Worm (Caenorhabditis elegans) whole organism, L4 larva: Measurements from ENCODE around the gene str-252.

Experiments used
- D1046.2 ChIP-seq: fragments of 200-800 bp; sonication (Bioruptor generic); IDR thresholded peaks from 2 replicates; pipeline ENCODE4 v1.3.6; 2022; ENCODE audit warnings: missing genetic modification characterization, missing compliant biosample characterization
- F37D6.2 ChIP-seq: sonication (generic microtip); optimal IDR thresholded peaks from 2 replicates; lab custom pipeline; 2016; ENCODE audit warnings: mild to moderate bottlenecking, missing genetic modification characterization, missing compliant biosample characterization
- F49E8.2 ChIP-seq: sonication (generic microtip); optimal IDR thresholded peaks from 2 replicates; lab custom pipeline; 2016; ENCODE audit warnings: missing compliant biosample characterization, mild to moderate bottlenecking, missing genetic modification characterization, borderline replicate concordance
- T26A8.4 ChIP-seq: fragments of 200-800 bp; sonication (Bioruptor generic); IDR thresholded peaks from 2 replicates; pipeline ENCODE4 v1.3.6; 2022; ENCODE audit warnings: missing genetic modification characterization, missing compliant biosample characterization
- Y48G9A.11 ChIP-seq: fragments of 200-800 bp; sonication (Bioruptor generic); IDR thresholded peaks from 2 replicates; pipeline ENCODE4 v1.3.6; 2022; ENCODE audit warnings: missing genetic modification reagents, missing genetic modification characterization, missing compliant biosample characterization
- Y5F2A.4 ChIP-seq: fragments of 200-800 bp; sonication (Bioruptor generic); optimal IDR thresholded peaks from 2 replicates; lab custom pipeline; 2018; ENCODE audit warnings: mild to moderate bottlenecking, missing genetic modification characterization, missing compliant biosample characterization
- Y75B8A.6 ChIP-seq: fragments of 200-800 bp; sonication (Bioruptor generic); IDR thresholded peaks from 2 replicates; pipeline ENCODE4 v1.3.6; 2022; ENCODE audit warnings: missing genetic modification reagents, missing genetic modification characterization, missing compliant biosample characterization
- aha-1 ChIP-seq: fragments of 150-350 bp; peaks from one replicate; lab custom pipeline; 2014; ENCODE audit warnings: missing biosample characterization, missing genetic modification characterization
- ama-1 ChIP-seq: fragments of 150-350 bp; optimal IDR thresholded peaks from 2 replicates; lab custom pipeline; 2014; ENCODE audit warnings: inconsistent platforms, mixed read lengths
- attf-4 ChIP-seq: sonication (generic microtip); optimal IDR thresholded peaks from 3 replicates; lab custom pipeline; 2017; ENCODE audit warnings: missing biosample characterization, missing genetic modification characterization
- ceh-20 ChIP-seq: fragments of 200-800 bp; sonication (Bioruptor generic); IDR thresholded peaks from 2 replicates; pipeline ENCODE4 v1.3.6; 2022; ENCODE audit warnings: missing genetic modification reagents, missing genetic modification characterization, missing compliant biosample characterization
- ceh-62 ChIP-seq: sonication (generic microtip); optimal IDR thresholded peaks from 2 replicates; lab custom pipeline; 2017; ENCODE audit warnings: missing biosample characterization, missing genetic modification characterization
- cey-2 ChIP-seq: sonication (generic microtip); optimal IDR thresholded peaks from 3 replicates; lab custom pipeline; 2017; ENCODE audit warnings: missing genetic modification characterization, mild to moderate bottlenecking, missing compliant biosample characterization, antibody characterized with exemption, borderline replicate concordance; ENCODE audit not compliant: insufficient read depth
- daf-12 ChIP-seq: fragments of 150-350 bp; optimal IDR thresholded peaks from 2 replicates; lab custom pipeline; 2014; ENCODE audit warnings: missing biosample characterization, missing genetic modification reagents, missing genetic modification characterization
- daf-19 ChIP-seq: fragments of 200-800 bp; sonication (Bioruptor generic); conservative IDR thresholded peaks from 2 replicates; pipeline ENCODE4 v1.3.6; 2022; ENCODE audit warnings: missing genetic modification characterization, missing compliant biosample characterization
- dmd-6 ChIP-seq: fragments of 200-800 bp; sonication (Bioruptor generic); IDR thresholded peaks from 2 replicates; pipeline ENCODE4 v1.3.6; 2022; ENCODE audit warnings: missing genetic modification reagents, missing genetic modification characterization, missing compliant biosample characterization
- egl-27 ChIP-seq: sonication (generic microtip); optimal IDR thresholded peaks from 3 replicates; lab custom pipeline; 2017; ENCODE audit warnings: missing biosample characterization, missing genetic modification reagents, missing genetic modification characterization
- gei-8 ChIP-seq: fragments of 200-800 bp; sonication (Bioruptor generic); optimal IDR thresholded peaks from 2 replicates; lab custom pipeline; 2018; ENCODE audit warnings: mild to moderate bottlenecking, missing genetic modification characterization, missing compliant biosample characterization
- hif-1 ChIP-seq, 2 experiments: sonication (generic microtip); optimal IDR thresholded peaks; 2 replicates each; lab custom pipeline; 2016 to 2017; ENCODE audit warnings: missing compliant biosample characterization in 2 of 2, missing genetic modification characterization in 2 of 2, missing genetic modification reagents in 2 of 2, missing genotype in 2 of 2, mild to moderate bottlenecking in 1 of 2
- hlh-30 ChIP-seq: sonication (generic microtip); optimal IDR thresholded peaks from 2 replicates; lab custom pipeline; 2017; ENCODE audit warnings: antibody characterized with exemption, mild to moderate bottlenecking, missing genetic modification characterization, missing compliant biosample characterization; ENCODE audit not compliant: insufficient read depth
- hmg-1.1 ChIP-seq: fragments of 200-800 bp; sonication (Bioruptor generic); IDR thresholded peaks from 2 replicates; pipeline ENCODE4 v1.3.6; 2022; ENCODE audit warnings: missing genetic modification reagents, missing genetic modification characterization, missing compliant biosample characterization
- jun-1 ChIP-seq: fragments of 150-350 bp; optimal IDR thresholded peaks from 2 replicates; lab custom pipeline; 2014; ENCODE audit warnings: missing biosample characterization, missing genetic modification reagents, missing genetic modification characterization
- lin-13 ChIP-seq: fragments of 150-350 bp; optimal IDR thresholded peaks from 2 replicates; lab custom pipeline; 2014; ENCODE audit warnings: missing biosample characterization, missing genetic modification reagents, missing genetic modification characterization
- madf-5 ChIP-seq, 2 experiments: fragments of 200-800 bp; sonication (Bioruptor generic); IDR thresholded peaks; 2 replicates each; pipeline ENCODE4 v1.3.6; 2022; ENCODE audit warnings: missing compliant biosample characterization in 2 of 2, missing genetic modification characterization in 2 of 2
- mdl-1 ChIP-seq, 2 experiments: fragments of 150-350 bp in 1 of 2; sonication (generic microtip) in 1 of 2; optimal IDR thresholded peaks; 2 replicates each; lab custom pipeline; 2014 to 2017; ENCODE audit warnings: missing biosample characterization in 2 of 2, missing genetic modification characterization in 2 of 2
- mdt-29 ChIP-seq: fragments of 200-800 bp; sonication (Bioruptor generic); IDR thresholded peaks from 2 replicates; pipeline ENCODE4 v1.3.6; 2022; ENCODE audit warnings: missing genetic modification reagents, missing genetic modification characterization, missing compliant biosample characterization
- mep-1 ChIP-seq: fragments of 150-350 bp; sonication (generic microtip); optimal IDR thresholded peaks from 3 replicates; lab custom pipeline; 2014; ENCODE audit warnings: missing biosample characterization, missing genetic modification characterization
- mxl-2 ChIP-seq: fragments of 200-800 bp; sonication (Bioruptor generic); conservative IDR thresholded peaks from 2 replicates; pipeline ENCODE4 v1.3.6; 2022; ENCODE audit warnings: missing genetic modification reagents, missing genetic modification characterization, missing compliant biosample characterization
- mxl-3 ChIP-seq: fragments of 200-800 bp; sonication (Bioruptor generic); optimal IDR thresholded peaks from 2 replicates; lab custom pipeline; 2018; ENCODE audit warnings: mild to moderate bottlenecking, missing genetic modification characterization, missing compliant biosample characterization
- nhr-10 ChIP-seq: fragments of 150-350 bp; optimal IDR thresholded peaks from 2 replicates; lab custom pipeline; 2014; ENCODE audit warnings: missing biosample characterization, missing genetic modification characterization
- nhr-11 ChIP-seq: fragments of 150-350 bp; optimal IDR thresholded peaks from 2 replicates; lab custom pipeline; 2014; ENCODE audit warnings: missing biosample characterization, missing genetic modification characterization
- nhr-111 ChIP-seq: fragments of 200-800 bp; sonication (Bioruptor generic); optimal IDR thresholded peaks from 2 replicates; lab custom pipeline; 2018; ENCODE audit warnings: mild to moderate bottlenecking, missing genetic modification characterization, missing compliant biosample characterization
- nhr-25 ChIP-seq: sonication (generic microtip); optimal IDR thresholded peaks from 2 replicates; lab custom pipeline; 2017; ENCODE audit warnings: missing genetic modification characterization, mild to moderate bottlenecking, missing compliant biosample characterization, antibody characterized with exemption, moderate library complexity, borderline replicate concordance; ENCODE audit not compliant: insufficient read depth
- nhr-28 ChIP-seq: fragments of 150-350 bp; optimal IDR thresholded peaks from 2 replicates; lab custom pipeline; 2014; ENCODE audit warnings: missing biosample characterization, missing genetic modification characterization
- nhr-41 ChIP-seq: fragments of 200-800 bp; sonication (Bioruptor generic); IDR thresholded peaks from 2 replicates; pipeline ENCODE4 v1.3.6; 2022; ENCODE audit warnings: missing genetic modification reagents, missing genetic modification characterization, missing compliant biosample characterization
- nhr-42 ChIP-seq: fragments of 200-800 bp; sonication (Bioruptor generic); IDR thresholded peaks from 2 replicates; pipeline ENCODE4 v1.3.6; 2022; ENCODE audit warnings: missing genetic modification characterization, missing compliant biosample characterization
- nhr-48 ChIP-seq: sonication (generic microtip); optimal IDR thresholded peaks from 2 replicates; lab custom pipeline; 2016; ENCODE audit warnings: mild to moderate bottlenecking, missing genetic modification characterization, missing compliant biosample characterization
- nhr-6 ChIP-seq: fragments of 150-350 bp; optimal IDR thresholded peaks from 2 replicates; lab custom pipeline; 2014; ENCODE audit warnings: missing biosample characterization, missing genetic modification characterization
- nhr-77 ChIP-seq: fragments of 150-350 bp; optimal IDR thresholded peaks from 2 replicates; lab custom pipeline; 2014; ENCODE audit warnings: missing biosample characterization, missing genetic modification characterization
- pha-4 ChIP-seq, 2 experiments: fragments of 150-350 bp in 1 of 2; fragments of 200-800 bp in 1 of 2; sonication (Bioruptor generic) in 1 of 2; IDR thresholded peaks in 1 of 2; optimal IDR thresholded peaks in 1 of 2; 2 replicates each; pipeline versions ENCODE4 v1.3.6 to Lab custom; 2014 to 2022; ENCODE audit warnings: missing genetic modification characterization in 2 of 2, missing genetic modification reagents in 2 of 2, missing biosample characterization in 1 of 2, missing compliant biosample characterization in 1 of 2
- set-16 ChIP-seq: fragments of 200-800 bp; sonication (Bioruptor generic); IDR thresholded peaks from 2 replicates; pipeline ENCODE4 v1.3.6; 2022; ENCODE audit warnings: missing genetic modification reagents, missing genetic modification characterization, missing compliant biosample characterization
- snpc-1.2 ChIP-seq: fragments of 200-800 bp; sonication (Bioruptor generic); IDR thresholded peaks from 2 replicates; pipeline ENCODE4 v1.3.6; 2022; ENCODE audit warnings: missing genetic modification reagents, missing genetic modification characterization, missing compliant biosample characterization
- spr-1 ChIP-seq: sonication (generic microtip); optimal IDR thresholded peaks from 2 replicates; lab custom pipeline; 2016; ENCODE audit warnings: mild to moderate bottlenecking, missing genetic modification characterization, missing compliant biosample characterization
- tag-97 ChIP-seq: fragments of 200-800 bp; sonication (Bioruptor generic); IDR thresholded peaks from 2 replicates; pipeline ENCODE4 v1.3.6; 2022; ENCODE audit warnings: missing genetic modification characterization, missing compliant biosample characterization
- tra-1 ChIP-seq: fragments of 200-800 bp; sonication (Bioruptor generic); IDR thresholded peaks from 2 replicates; pipeline ENCODE4 v1.3.6; 2022; ENCODE audit warnings: missing genetic modification reagents, missing genetic modification characterization, missing compliant biosample characterization
- unc-130 ChIP-seq: sonication (generic microtip); optimal IDR thresholded peaks from 2 replicates; lab custom pipeline; 2016; ENCODE audit warnings: missing genetic modification reagents, missing genetic modification characterization, missing compliant biosample characterization
- unc-39 ChIP-seq: sonication (generic microtip); optimal IDR thresholded peaks from 2 replicates; lab custom pipeline; 2017; ENCODE audit warnings: missing biosample characterization, missing genetic modification characterization
- unc-62 ChIP-seq, 3 experiments: fragments of 150-350 bp in 1 of 3; sonication (generic microtip); optimal IDR thresholded peaks in 2 of 3; peaks in 1 of 3; 1 replicate in 1 of 3; 2 replicates in 2 of 3; lab custom pipeline; 2014 to 2017; ENCODE audit warnings: missing biosample characterization in 3 of 3, missing genetic modification characterization in 3 of 3, missing genetic modification reagents in 3 of 3, missing genotype in 1 of 3
- vab-7 ChIP-seq: fragments of 200-800 bp; sonication (Bioruptor generic); IDR thresholded peaks from 2 replicates; pipeline ENCODE4 v1.3.6; 2022; ENCODE audit warnings: missing genetic modification reagents, missing genetic modification characterization, missing compliant biosample characterization
- zip-11 ChIP-seq: fragments of 200-800 bp; sonication (Bioruptor generic); IDR thresholded peaks from 2 replicates; pipeline ENCODE4 v1.3.6; 2022; ENCODE audit warnings: missing genetic modification characterization, missing compliant biosample characterization
- ztf-11 ChIP-seq: fragments of 150-350 bp; optimal IDR thresholded peaks from 2 replicates; lab custom pipeline; 2014; ENCODE audit warnings: missing biosample characterization, missing genetic modification characterization

The str-252 gene

DNA sequence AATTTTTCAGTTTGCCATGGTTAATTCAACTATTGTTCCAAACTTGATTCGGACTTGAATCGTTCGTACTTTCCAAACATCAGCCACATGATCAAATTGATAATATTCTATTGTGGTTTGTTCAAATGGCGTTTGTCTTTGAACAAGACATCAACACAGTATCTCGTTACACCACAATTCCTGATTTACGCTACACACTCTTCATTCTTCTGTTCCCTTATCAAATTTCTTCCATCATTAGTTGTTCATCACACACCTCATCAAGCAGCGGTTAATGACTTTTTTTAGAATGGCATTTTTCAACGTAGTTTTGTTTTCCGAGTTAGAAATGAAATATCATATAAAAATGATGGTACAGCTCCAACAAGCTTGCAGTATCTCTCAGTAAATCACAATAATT, 38.1 kb upstream of the str-252 start:
- peak in 1 of 2 experiments; percentile 71 for TF ChIP-seq mdl-1 (tag; optimal IDR thresholded peaks at IDR 0.05; lab: Kevin White, UChicago)
- TF ChIP-seq mdt-29 (GFP tag; lab: Robert Waterston, UW) = no peak
- no peak for TF ChIP-seq aha-1 (tag; lab: Kevin White, UChicago)
- TF ChIP-seq hif-1 (tag; optimal IDR thresholded peaks at IDR 0.05; lab: Kevin White, UChicago) = no peak
- TF ChIP-seq mxl-2 = no peak
- no peak for TF ChIP-seq attf-4 (tag; lab: Kevin White, UChicago)
- TF ChIP-seq vab-7 (GFP tag; lab: Robert Waterston, UW) = no peak
- no peak for TF ChIP-seq Y75B8A.6
- no peak for TF ChIP-seq nhr-41 (GFP tag; lab: Robert Waterston, UW)
- TF ChIP-seq hlh-30 (tag; lab: Kevin White, UChicago) = peak; percentile 67
- no peak for TF ChIP-seq hmg-1.1 (GFP tag; lab: Robert Waterston, UW)
- TF ChIP-seq gei-8 (GFP tag; lab: Kevin White, UChicago) = no peak
- no peak for TF ChIP-seq Y5F2A.4 (GFP tag; lab: Kevin White, UChicago)
- TF ChIP-seq unc-62 (GFP tag; optimal IDR thresholded peaks at IDR 0.05 in 1 of 2; lab: Kevin White, UChicago) = peak in 1 of 2 experiments; percentile 98
- TF ChIP-seq unc-62 (tag; optimal IDR thresholded peaks at IDR 0.05; lab: Kevin White, UChicago) = no peak
- no peak for TF ChIP-seq mep-1 (tag; lab: Kevin White, UChicago)
- TF ChIP-seq zip-11 (GFP tag; lab: Robert Waterston, UW) = no peak
- no peak for TF ChIP-seq daf-19
- TF ChIP-seq unc-39 (tag; lab: Kevin White, UChicago) = no peak
- no peak for TF ChIP-seq tag-97 (GFP tag; lab: Robert Waterston, UW)
- TF ChIP-seq nhr-11 (tag; lab: Kevin White, UChicago) = no peak
- TF ChIP-seq nhr-48 = peak; percentile 28
- peak; percentile 95 for TF ChIP-seq nhr-28 (tag; lab: Kevin White, UChicago)
- no peak for TF ChIP-seq tra-1 (GFP tag; lab: Robert Waterston, UW)
- no peak for TF ChIP-seq ama-1 (lab: Kevin White, UChicago)
- no peak for TF ChIP-seq egl-27
- TF ChIP-seq dmd-6 (GFP tag; lab: Robert Waterston, UW) = peak; percentile 82
- TF ChIP-seq set-16 (GFP tag; lab: Robert Waterston, UW) = no peak
- no peak for TF ChIP-seq F49E8.2 (tag; lab: Kevin White, UChicago)
- no peak for TF ChIP-seq F37D6.2 (tag; lab: Kevin White, UChicago)
- peak; percentile 7 for TF ChIP-seq lin-13
- no peak for TF ChIP-seq nhr-111 (GFP tag; lab: Kevin White, UChicago)
- no peak for TF ChIP-seq daf-12
- no peak for TF ChIP-seq pha-4 (GFP tag; IDR thresholded peaks at IDR 0.05; lab: Robert Waterston, UW)
- TF ChIP-seq pha-4 (tag; optimal IDR thresholded peaks at IDR 0.05; lab: Kevin White, UChicago) = no peak
- TF ChIP-seq madf-5 (GFP tag; IDR thresholded peaks at IDR 0.05; lab: Robert Waterston, UW) = no peak
- no peak for TF ChIP-seq D1046.2 (GFP tag; lab: Robert Waterston, UW)
- TF ChIP-seq nhr-42 (GFP tag; lab: Robert Waterston, UW) = no peak
- no peak for TF ChIP-seq Y48G9A.11
- TF ChIP-seq spr-1 (tag; lab: Kevin White, UChicago) = no peak
- TF ChIP-seq nhr-77 (tag; lab: Kevin White, UChicago) = peak; percentile 65
- no peak for TF ChIP-seq unc-130 (GFP tag; lab: Kevin White, UChicago)
- no peak for TF ChIP-seq jun-1 (tag; lab: Kevin White, UChicago)
- TF ChIP-seq ceh-20 (GFP tag; lab: Robert Waterston, UW) = peak; percentile 12; the same call in 1 of the 2 replicates
- TF ChIP-seq nhr-25 (tag; lab: Kevin White, UChicago) = no peak
- peak; percentile 29 for TF ChIP-seq nhr-10 (tag; lab: Kevin White, UChicago)
- peak; percentile 53 for TF ChIP-seq mxl-3
- no peak for TF ChIP-seq ceh-62 (tag; lab: Kevin White, UChicago)
- TF ChIP-seq nhr-6 = peak; percentile 70
- no peak for TF ChIP-seq T26A8.4 (GFP tag; lab: Robert Waterston, UW)
- TF ChIP-seq ztf-11 (tag; lab: Kevin White, UChicago) = no peak
- no peak for TF ChIP-seq snpc-1.2
- no peak for TF ChIP-seq cey-2 (tag; lab: Kevin White, UChicago)
